Worm (Caenorhabditis elegans): ENCODE data around the gene sra-29.

DNA sequence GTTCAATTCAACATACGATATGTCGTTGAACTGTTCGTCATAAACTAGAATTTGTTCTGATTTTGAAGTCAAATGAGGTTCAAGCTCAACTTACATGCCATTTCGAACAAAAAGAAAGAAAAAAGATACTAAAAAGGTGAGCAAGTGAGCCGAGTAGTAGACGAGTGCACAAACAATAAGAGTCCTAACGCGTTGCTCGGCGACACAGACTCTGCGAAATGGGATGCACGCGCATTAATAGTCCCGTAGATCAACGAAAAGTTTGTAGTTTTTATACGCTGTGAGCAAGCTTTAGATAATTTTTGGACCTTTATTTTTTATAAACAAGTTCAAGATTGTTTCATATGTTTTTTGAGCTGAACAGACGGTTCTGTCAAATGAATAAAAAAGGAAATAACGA lies 46.9 kb downstream of the sra-29 start, which contains the start of gene C56E6.4:
- TF ChIP-seq C08G9.2 (tag; optimal IDR thresholded peaks at IDR 0.05): no peak
- TF ChIP-seq pros-1 (tag; optimal IDR thresholded peaks at IDR 0.05): no peak
- TF ChIP-seq ama-1 (optimal IDR thresholded peaks at IDR 0.05): no peak
- TF ChIP-seq pqm-1 (tag; optimal IDR thresholded peaks at IDR 0.05): no peak
- no peak for TF ChIP-seq pha-4 (tag; optimal IDR thresholded peaks at IDR 0.05)
- no peak for TF ChIP-seq dve-1 (tag; optimal IDR thresholded peaks at IDR 0.05)
- TF ChIP-seq hlh-6 (tag; optimal IDR thresholded peaks at IDR 0.05): no peak
- no peak for TF ChIP-seq nfya-1 (tag; optimal IDR thresholded peaks at IDR 0.05)
- no peak for TF ChIP-seq tbx-2 (tag; optimal IDR thresholded peaks at IDR 0.05)

Measured in whole organism, late embryonic.